Fruit fly (Drosophila melanogaster) whole organism, prepupa: ENCODE results near the gene CG6712.

ENCODE experiments used
- CG10631 ChIP-seq: fragments of 200-800 bp; sonication (Bioruptor generic); optimal IDR thresholded peaks from 2 replicates; lab custom pipeline; 2016; ENCODE audit warnings: missing biosample characterization, missing genetic modification characterization
- CG4318 ChIP-seq: fragments of 200-800 bp; sonication (Bioruptor generic); optimal IDR thresholded peaks from 3 replicates; lab custom pipeline; 2017; ENCODE audit warnings: missing biosample characterization, mild to moderate bottlenecking, missing genetic modification characterization
- Gug ChIP-seq: fragments of 200-800 bp; sonication (Bioruptor generic); IDR thresholded peaks from 2 replicates; pipeline ENCODE4 v1.3.6; 2022; ENCODE audit warnings: missing biosample characterization, missing genetic modification characterization
- fkh ChIP-seq: fragments of 200-800 bp; sonication (Bioruptor generic); optimal IDR thresholded peaks from 3 replicates; lab custom pipeline; 2017; ENCODE audit warnings: missing biosample characterization, mild to moderate bottlenecking, missing genetic modification characterization, moderate library complexity
- pdm3 ChIP-seq: fragments of 200-800 bp; sonication (Bioruptor generic); optimal IDR thresholded peaks from 3 replicates; lab custom pipeline; 2016; ENCODE audit warnings: missing biosample characterization, missing genetic modification characterization

dm6 chr2L:12092041-12092440 is 4.3 kb downstream of the CG6712 start:
- TF ChIP-seq pdm3 (GFP tag; lab: Kevin White, UChicago) (no peak), CG4318 (GFP tag; lab: Kevin White, UChicago) (no peak), fkh (GFP tag; lab: Kevin White, UChicago) (no peak), Gug (no peak), CG10631 (GFP tag; lab: Kevin White, UChicago) (no peak)
